Worm (Caenorhabditis elegans) whole organism, L1 larva: ENCODE results near the gene ape-1.

ENCODE experiments used
- C04F5.9 ChIP-seq: sonication (generic microtip); optimal IDR thresholded peaks from 2 replicates; lab custom pipeline; 2016; ENCODE audit warnings: missing genetic modification characterization, missing compliant biosample characterization
- Y116A8C.19 ChIP-seq: sonication (generic microtip); optimal IDR thresholded peaks from 2 replicates; lab custom pipeline; 2016; ENCODE audit warnings: missing compliant biosample characterization, missing genetic modification characterization, borderline replicate concordance
- aha-1 ChIP-seq: fragments of 150-350 bp; optimal IDR thresholded peaks from 2 replicates; lab custom pipeline; 2014; ENCODE audit warnings: missing biosample characterization, missing genetic modification characterization
- ama-1 ChIP-seq: fragments of 150-350 bp; optimal IDR thresholded peaks from 2 replicates; lab custom pipeline; 2014
- blmp-1 ChIP-seq: fragments of 150-350 bp; optimal IDR thresholded peaks from 2 replicates; lab custom pipeline; 2014; ENCODE audit warnings: missing biosample characterization, missing genetic modification characterization
- ceh-8 ChIP-seq: fragments of 200-800 bp; sonication (Bioruptor generic); optimal IDR thresholded peaks from 2 replicates; lab custom pipeline; 2018; ENCODE audit warnings: mild to moderate bottlenecking, missing genetic modification characterization, moderate library complexity, missing compliant biosample characterization
- ceh-82 ChIP-seq, 3 experiments: fragments of 150-350 bp in 1 of 3; sonication (generic microtip) in 2 of 3; optimal IDR thresholded peaks; 2 replicates each; lab custom pipeline; 2014 to 2017; ENCODE audit warnings: missing biosample characterization in 3 of 3, missing genetic modification characterization in 3 of 3
- efl-1 ChIP-seq, 4 experiments: fragments of 150-350 bp; optimal IDR thresholded peaks in 3 of 4; peaks in 1 of 4; 1 replicate in 1 of 4; 2 replicates in 3 of 4; lab custom pipeline; 2014; ENCODE audit warnings: missing biosample characterization in 2 of 4, missing genetic modification characterization in 2 of 4, missing genetic modification reagents in 2 of 4
- egl-13 ChIP-seq: sonication (generic microtip); optimal IDR thresholded peaks from 2 replicates; lab custom pipeline; 2016; ENCODE audit warnings: missing genotype, missing genetic modification reagents, missing genetic modification characterization, missing compliant biosample characterization
- elt-2 ChIP-seq: sonication (generic microtip); optimal IDR thresholded peaks from 2 replicates; lab custom pipeline; 2016; ENCODE audit warnings: missing genetic modification characterization, mild to moderate bottlenecking, inconsistent platforms, missing compliant biosample characterization, missing genetic modification reagents
- elt-3 ChIP-seq, 6 experiments: fragments of 150-350 bp in 1 of 6; sonication (generic microtip); optimal IDR thresholded peaks; 2 replicates each; lab custom pipeline; 2017 to 2018; ENCODE audit warnings: missing biosample characterization in 6 of 6, missing genetic modification characterization in 6 of 6, inconsistent platforms in 1 of 6
- fos-1 ChIP-seq: fragments of 150-350 bp; optimal IDR thresholded peaks from 2 replicates; lab custom pipeline; 2014; ENCODE audit warnings: missing biosample characterization, missing genetic modification characterization
- hlh-4 ChIP-seq: sonication (generic microtip); optimal IDR thresholded peaks from 2 replicates; lab custom pipeline; 2016; ENCODE audit warnings: mild to moderate bottlenecking, missing genetic modification characterization, missing compliant biosample characterization
- isw-1 ChIP-seq: fragments of 200-800 bp; sonication (Bioruptor generic); IDR thresholded peaks from 2 replicates; pipeline ENCODE4 v1.3.6; 2022; ENCODE audit warnings: missing genetic modification characterization, missing compliant biosample characterization
- jun-1 ChIP-seq: fragments of 150-350 bp; optimal IDR thresholded peaks from 2 replicates; lab custom pipeline; 2014; ENCODE audit warnings: missing biosample characterization, missing genetic modification reagents, missing genetic modification characterization
- lin-13 ChIP-seq: fragments of 150-350 bp; optimal IDR thresholded peaks from 2 replicates; lab custom pipeline; 2014; ENCODE audit warnings: missing biosample characterization, missing genetic modification reagents, missing genetic modification characterization
- lin-14 ChIP-seq: fragments of 200-800 bp; sonication (Bioruptor generic); optimal IDR thresholded peaks from 2 replicates; lab custom pipeline; 2018; ENCODE audit warnings: mild to moderate bottlenecking, missing genetic modification characterization, moderate library complexity, missing compliant biosample characterization
- lin-35 ChIP-seq, 2 experiments: fragments of 150-350 bp; optimal IDR thresholded peaks; 2 replicates each; lab custom pipeline; 2014; ENCODE audit warnings: missing biosample characterization in 2 of 2, missing genetic modification characterization in 2 of 2, missing genetic modification reagents in 2 of 2
- nhr-19 ChIP-seq: fragments of 200-800 bp; sonication (Bioruptor generic); conservative IDR thresholded peaks from 2 replicates; pipeline ENCODE4 v1.3.6; 2022; ENCODE audit warnings: missing genetic modification characterization, missing compliant biosample characterization
- nhr-20 ChIP-seq: sonication (generic microtip); optimal IDR thresholded peaks from 2 replicates; lab custom pipeline; 2016; ENCODE audit warnings: mild to moderate bottlenecking, missing genetic modification characterization, missing compliant biosample characterization
- nhr-237 ChIP-seq: fragments of 150-350 bp; optimal IDR thresholded peaks from 2 replicates; lab custom pipeline; 2014; ENCODE audit warnings: missing biosample characterization, missing genetic modification characterization
- nhr-71 ChIP-seq: sonication (generic microtip); optimal IDR thresholded peaks from 2 replicates; lab custom pipeline; 2016; ENCODE audit warnings: mild to moderate bottlenecking, missing genetic modification characterization, moderate library complexity, missing compliant biosample characterization
- nhr-76 ChIP-seq: sonication (generic microtip); optimal IDR thresholded peaks from 2 replicates; lab custom pipeline; 2017; ENCODE audit warnings: missing biosample characterization, missing genetic modification characterization
- nhr-77 ChIP-seq: fragments of 150-350 bp; optimal IDR thresholded peaks from 2 replicates; lab custom pipeline; 2014; ENCODE audit warnings: missing biosample characterization, missing genetic modification characterization
- nhr-84 ChIP-seq: sonication (generic microtip); optimal IDR thresholded peaks from 2 replicates; lab custom pipeline; 2017; ENCODE audit warnings: missing biosample characterization, missing genetic modification characterization
- nhr-90 ChIP-seq: sonication (generic microtip); optimal IDR thresholded peaks from 2 replicates; lab custom pipeline; 2016; ENCODE audit warnings: mild to moderate bottlenecking, missing genetic modification characterization, missing compliant biosample characterization; ENCODE audit not compliant: poor library complexity
- pag-3 ChIP-seq: sonication (generic microtip); optimal IDR thresholded peaks from 2 replicates; lab custom pipeline; 2017; ENCODE audit warnings: missing genetic modification characterization, mild to moderate bottlenecking, missing compliant biosample characterization, antibody characterized with exemption, borderline replicate concordance; ENCODE audit not compliant: insufficient read depth
- pax-3 ChIP-seq: fragments of 200-800 bp; sonication (Bioruptor generic); optimal IDR thresholded peaks from 2 replicates; lab custom pipeline; 2018; ENCODE audit warnings: mild to moderate bottlenecking, missing genetic modification characterization, moderate library complexity, missing compliant biosample characterization
- pqm-1 ChIP-seq: sonication (generic microtip); optimal IDR thresholded peaks from 3 replicates; lab custom pipeline; 2017; ENCODE audit warnings: missing biosample characterization, missing genetic modification characterization
- rnt-1 ChIP-seq: sonication (generic microtip); optimal IDR thresholded peaks from 2 replicates; lab custom pipeline; 2016; ENCODE audit warnings: mild to moderate bottlenecking, missing genetic modification characterization, moderate library complexity, missing compliant biosample characterization
- tlp-1 ChIP-seq: fragments of 150-350 bp; optimal IDR thresholded peaks from 2 replicates; lab custom pipeline; 2014; ENCODE audit warnings: missing biosample characterization, missing genetic modification characterization
- unc-130 ChIP-seq: fragments of 150-350 bp; optimal IDR thresholded peaks from 2 replicates; lab custom pipeline; 2017; ENCODE audit warnings: missing biosample characterization, missing genetic modification characterization, inconsistent platforms
- unc-30 ChIP-seq: sonication (generic microtip); optimal IDR thresholded peaks from 2 replicates; lab custom pipeline; 2017; ENCODE audit warnings: missing biosample characterization, missing genetic modification characterization
- unc-62 ChIP-seq: fragments of 150-350 bp; optimal IDR thresholded peaks from 2 replicates; lab custom pipeline; 2014; ENCODE audit warnings: missing biosample characterization, missing genetic modification reagents, missing genetic modification characterization
- unc-98 ChIP-seq: fragments of 200-800 bp; sonication (Bioruptor generic); IDR thresholded peaks from 2 replicates; pipeline ENCODE4 v1.3.6; 2022; ENCODE audit warnings: missing genetic modification characterization, missing compliant biosample characterization
- vab-15 ChIP-seq: sonication (generic microtip); optimal IDR thresholded peaks from 2 replicates; lab custom pipeline; 2017; ENCODE audit warnings: missing genotype, mild to moderate bottlenecking, missing genetic modification characterization, missing compliant biosample characterization
- xbp-1 ChIP-seq: sonication (generic microtip); optimal IDR thresholded peaks from 2 replicates; lab custom pipeline; 2016; ENCODE audit warnings: missing genetic modification characterization, missing compliant biosample characterization
- ztf-11 ChIP-seq, 2 experiments: sonication (generic microtip); optimal IDR thresholded peaks; 2 replicates each; lab custom pipeline; 2016 to 2017; ENCODE audit warnings: missing genetic modification characterization in 2 of 2, missing biosample characterization in 1 of 2, missing compliant biosample characterization in 1 of 2

Gene ape-1

DNA sequence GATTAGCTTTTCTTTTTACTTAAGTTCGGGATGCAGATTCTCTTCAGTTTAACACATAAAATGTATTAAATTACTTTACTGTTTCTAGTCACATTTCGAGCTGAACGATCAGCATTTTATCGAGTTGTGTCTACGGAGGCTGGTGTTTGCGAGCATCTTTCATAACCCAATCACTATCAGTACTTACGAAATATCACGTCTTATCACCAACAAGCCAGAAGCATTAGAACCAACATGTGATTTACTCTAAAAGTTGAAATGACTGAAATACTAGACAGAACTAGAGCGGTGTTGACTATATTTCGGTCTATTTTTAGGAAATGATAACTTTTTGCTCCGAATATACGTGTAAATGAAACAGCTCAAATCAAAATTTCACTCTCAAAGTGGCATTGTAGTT, 27.3 kb upstream of the ape-1 start:
- TF ChIP-seq lin-35 (GFP tag; optimal IDR thresholded peaks at IDR 0.05; lab: Kevin White, UChicago) (peak in 1 of 2 experiments; percentile 42), nhr-90 (tag; lab: Kevin White, UChicago) (peak; percentile 8), unc-62 (GFP tag; lab: Kevin White, UChicago) (no peak), ama-1 (lab: Kevin White, UChicago) (no peak), nhr-20 (peak; percentile 49), lin-13 (GFP tag; lab: Kevin White, UChicago) (no peak), elt-2 (tag; lab: Kevin White, UChicago) (peak; percentile 89), ztf-11 (tag; optimal IDR thresholded peaks at IDR 0.05; lab: Kevin White, UChicago) (no peak), tlp-1 (tag; lab: Kevin White, UChicago) (no peak), nhr-71 (tag; lab: Kevin White, UChicago) (peak; percentile 19), elt-3 (tag; optimal IDR thresholded peaks at IDR 0.05; lab: Kevin White, UChicago) (no peak), pax-3 (tag; lab: Kevin White, UChicago) (no peak), pqm-1 (peak; percentile 32), nhr-84 (tag; lab: Kevin White, UChicago) (no peak)

DNA sequence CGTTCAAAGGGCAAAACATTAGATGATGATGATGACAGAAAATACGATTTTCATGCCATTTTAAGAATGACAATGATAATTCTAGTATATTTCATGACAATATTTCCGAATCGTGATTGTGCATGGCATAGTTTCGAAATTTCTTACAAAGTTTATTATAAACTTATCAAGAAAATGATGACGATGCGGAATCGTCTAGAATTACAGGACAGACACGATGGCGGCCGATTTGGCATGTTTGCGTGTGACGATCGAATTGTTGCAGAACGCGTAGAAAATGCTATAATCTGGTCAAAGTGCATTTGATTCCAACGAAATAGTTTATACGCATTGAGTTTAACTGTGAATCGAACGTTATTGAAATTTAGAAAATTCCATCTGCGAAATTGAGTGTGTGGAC, 26.5 kb upstream of the ape-1 start:
- TF ChIP-seq nhr-20 (peak; percentile 27), rnt-1 (no peak), unc-98 (no peak), elt-2 (tag; lab: Kevin White, UChicago) (peak; percentile 75), efl-1 (optimal IDR thresholded peaks at IDR 0.05; lab: Kevin White, UChicago) (no peak), efl-1 (GFP tag; optimal IDR thresholded peaks at IDR 0.05 in 1 of 2; lab: Kevin White, UChicago) (peak in 1 of 2 experiments; percentile 19)

DNA sequence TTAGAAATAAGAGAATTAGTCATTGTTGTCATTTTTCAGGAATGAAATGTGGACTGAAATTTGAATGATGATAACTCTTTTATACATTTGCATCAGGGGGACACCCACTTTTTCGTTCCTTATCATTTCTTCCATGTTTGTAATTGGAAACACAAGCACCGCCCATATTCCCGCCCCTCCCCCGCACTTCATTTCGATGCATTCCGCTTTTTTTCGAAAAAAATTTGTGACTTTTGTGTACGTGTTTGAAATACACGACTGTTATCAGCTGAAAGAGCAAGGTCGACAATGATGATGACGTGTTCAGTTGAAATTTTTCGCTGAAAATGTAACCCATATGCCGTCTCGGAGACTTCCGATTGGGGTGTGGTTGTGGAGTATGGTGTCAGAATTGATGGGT, 25.0 kb upstream of the ape-1 start, which contains the start of gene zip-10:
Gene zip-10 (minus strand): TSS at position 43 of the 400 bp plus-strand sequence.
- peak; percentile 8 for TF ChIP-seq lin-14 (GFP tag; lab: Kevin White, UChicago)
- no peak for TF ChIP-seq pax-3 (tag; lab: Kevin White, UChicago)
- no peak for TF ChIP-seq nhr-76
- peak; percentile 95 for TF ChIP-seq elt-2 (tag; lab: Kevin White, UChicago)
- no peak for TF ChIP-seq efl-1 (optimal IDR thresholded peaks at IDR 0.05; lab: Kevin White, UChicago)
- TF ChIP-seq efl-1 (GFP tag; optimal IDR thresholded peaks at IDR 0.05 in 1 of 2; lab: Kevin White, UChicago), result peak in 1 of 2 experiments; percentile 78
- TF ChIP-seq nhr-20, result peak; percentile 16
- TF ChIP-seq blmp-1 (tag; lab: Kevin White, UChicago), result no peak
- no peak for TF ChIP-seq nhr-19 (GFP tag; lab: Robert Waterston, UW)
- peak; percentile 57 for TF ChIP-seq pqm-1
- peak; percentile 6 for TF ChIP-seq jun-1 (tag; lab: Kevin White, UChicago)
- TF ChIP-seq unc-130 (tag; lab: Kevin White, UChicago), result no peak

DNA sequence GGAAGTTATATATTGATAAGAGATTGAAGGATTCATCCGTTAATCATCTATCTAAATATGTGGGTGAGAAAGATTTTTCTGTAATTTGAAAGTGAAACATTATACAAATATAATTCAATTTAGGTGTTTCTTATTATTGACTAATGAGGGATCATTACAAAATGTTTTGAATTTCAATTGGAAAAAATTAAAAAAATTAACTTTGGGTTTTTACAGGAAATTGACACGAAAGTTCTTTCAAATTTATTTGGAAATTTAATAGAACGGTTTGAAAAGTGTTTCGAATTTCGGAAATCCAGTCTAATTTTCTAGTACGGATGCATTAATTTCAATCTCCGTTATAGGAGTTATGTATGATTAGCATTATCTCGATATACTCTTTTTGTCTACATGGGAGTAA, 22.6 kb upstream of the ape-1 start:
- TF ChIP-seq pqm-1 (no peak), hlh-4 (tag; lab: Kevin White, UChicago) (no peak), Y116A8C.19 (tag; lab: Kevin White, UChicago) (no peak), ceh-8 (no peak), nhr-237 (tag; lab: Kevin White, UChicago) (no peak), nhr-71 (tag; lab: Kevin White, UChicago) (no peak)

DNA sequence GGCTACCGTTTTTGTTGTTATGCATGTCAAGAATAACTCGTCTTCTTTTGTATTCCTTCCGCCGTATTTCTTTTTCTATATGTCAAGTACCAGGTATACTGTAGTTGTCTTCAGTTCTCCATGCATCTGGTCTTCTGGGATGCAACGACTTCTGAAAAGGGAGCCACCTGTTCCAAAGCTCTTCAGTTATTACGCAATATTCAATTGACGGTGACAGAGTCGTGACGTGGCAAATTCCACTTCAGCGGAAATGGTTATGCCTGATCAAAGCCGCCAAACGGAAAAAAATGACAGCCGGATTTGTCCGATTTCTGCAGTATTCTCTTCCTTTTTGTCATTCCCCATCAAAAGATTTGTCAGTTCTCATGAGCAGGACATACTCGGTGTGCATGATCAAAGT, 19.3 kb upstream of the ape-1 start:
- TF ChIP-seq fos-1 (no peak), ceh-82 (tag; optimal IDR thresholded peaks at IDR 0.05; lab: Kevin White, UChicago) (no peak), nhr-76 (no peak), efl-1 (optimal IDR thresholded peaks at IDR 0.05; lab: Kevin White, UChicago) (no peak), efl-1 (GFP tag; optimal IDR thresholded peaks at IDR 0.05 in 1 of 2; lab: Kevin White, UChicago) (no peak), C04F5.9 (no peak), blmp-1 (tag; lab: Kevin White, UChicago) (no peak), egl-13 (tag; lab: Kevin White, UChicago) (no peak), elt-3 (tag; optimal IDR thresholded peaks at IDR 0.05; lab: Kevin White, UChicago) (no peak), unc-62 (GFP tag; lab: Kevin White, UChicago) (no peak), rnt-1 (no peak), aha-1 (tag; lab: Kevin White, UChicago) (no peak), nhr-77 (tag; lab: Kevin White, UChicago) (no peak), isw-1 (GFP tag; lab: Robert Waterston, UW) (no peak), unc-30 (tag; lab: Kevin White, UChicago) (no peak), vab-15 (no peak), xbp-1 (tag; lab: Kevin White, UChicago) (no peak), pag-3 (no peak)
